In genomic region chr3R:8333768-8334470, dm6 we compare ENCODE assay signal across 1 fruit fly cellular context.
TF ChIP-seq lines count a peak whose summit lies in the region.

Poxm (minus strand) TSS chr3R:8333792.

TF ChIP-seq in whole organism, embryonic, 481 proteins besides CTCF, POLR2A, EP300 and RAD21 (continued from another document and continues in another):
- peak; percentile 89 for TF ChIP-seq HHEX (GFP tag; optimal IDR thresholded peaks at IDR 0.05; lab: Kevin White, UChicago)
- TF ChIP-seq CG11247 (GFP tag; IDR thresholded peaks at IDR 0.05; lab: Robert Waterston, UW) = peak; percentile 63
- TF ChIP-seq gcm2 (GFP tag; optimal IDR thresholded peaks at IDR 0.05; lab: Kevin White, UChicago) = peak; percentile 61
- peak; percentile 86 for TF ChIP-seq CG14441 (GFP tag; IDR thresholded peaks at IDR 0.05; lab: Robert Waterston, UW)
- peak; percentile 71 for TF ChIP-seq Rx (GFP tag; IDR thresholded peaks at IDR 0.05; lab: Robert Waterston, UW)
- peak; percentile 85 for TF ChIP-seq sob (GFP tag; IDR thresholded peaks at IDR 0.05; lab: Robert Waterston, UW)
- TF ChIP-seq CG12071 (GFP tag; optimal IDR thresholded peaks at IDR 0.05; lab: Kevin White, UChicago) = peak; percentile 23
- TF ChIP-seq mirr (GFP tag; optimal IDR thresholded peaks at IDR 0.05; lab: Kevin White, UChicago) = no peak
- TF ChIP-seq CG3163 (GFP tag; optimal IDR thresholded peaks at IDR 0.05; lab: Kevin White, UChicago) = no peak
- peak; percentile 59 for TF ChIP-seq TFAM (GFP tag; optimal IDR thresholded peaks at IDR 0.05; lab: Kevin White, UChicago)
- peak; percentile 85 for TF ChIP-seq CG3407 (GFP tag; optimal IDR thresholded peaks at IDR 0.05; lab: Kevin White, UChicago)
- TF ChIP-seq pzg (GFP tag; optimal IDR thresholded peaks at IDR 0.05; lab: Kevin White, UChicago) = no peak
- TF ChIP-seq CG32772 (GFP tag; IDR thresholded peaks at IDR 0.05; lab: Robert Waterston, UW) = peak; percentile 88
- TF ChIP-seq nerfin-1 (tag; optimal IDR thresholded peaks at IDR 0.05; lab: Kevin White, UChicago) = peak; percentile 90
- TF ChIP-seq gcm (GFP tag; optimal IDR thresholded peaks at IDR 0.05; lab: Kevin White, UChicago) = peak; percentile 86
- TF ChIP-seq Xrp1 (GFP tag; IDR thresholded peaks at IDR 0.05; lab: Robert Waterston, UW) = peak; percentile 91
- TF ChIP-seq Vsx1 (GFP tag; optimal IDR thresholded peaks at IDR 0.05; lab: Kevin White, UChicago) = peak; percentile 69
- TF ChIP-seq CG7372 (GFP tag; IDR thresholded peaks at IDR 0.05; lab: Robert Waterston, UW) = peak; percentile 89
- TF ChIP-seq exex (tag; optimal IDR thresholded peaks at IDR 0.05; lab: Kevin White, UChicago) = peak; percentile 24
- no peak; the same call in none of the 2 replicates for TF ChIP-seq amos (GFP tag; IDR thresholded peaks at IDR 0.05; lab: Robert Waterston, UW; ENCODE audit: partially characterized antibody)
- TF ChIP-seq Atf-2 (GFP tag; optimal IDR thresholded peaks at IDR 0.05; lab: Kevin White, UChicago) = peak; percentile 68
- peak; percentile 86 for TF ChIP-seq ro (GFP tag; IDR thresholded peaks at IDR 0.05; lab: Robert Waterston, UW)
- TF ChIP-seq pros (GFP tag; optimal IDR thresholded peaks at IDR 0.05; lab: Kevin White, UChicago) = no peak
- TF ChIP-seq CG33213 (GFP tag; optimal IDR thresholded peaks at IDR 0.05; lab: Kevin White, UChicago) = peak; percentile 21
- no peak for TF ChIP-seq pb (GFP tag; optimal IDR thresholded peaks at IDR 0.05; lab: Kevin White, UChicago)
- peak; percentile 81 for TF ChIP-seq CG5180 (GFP tag; optimal IDR thresholded peaks at IDR 0.05; lab: Kevin White, UChicago)
- TF ChIP-seq CG10979 (tag; optimal IDR thresholded peaks at IDR 0.05; lab: Kevin White, UChicago) = peak; percentile 96
- TF ChIP-seq bigmax (GFP tag; optimal IDR thresholded peaks at IDR 0.05; lab: Kevin White, UChicago) = no peak
- TF ChIP-seq HLH54F (GFP tag; optimal IDR thresholded peaks at IDR 0.05; lab: Kevin White, UChicago) = peak; percentile 41
- peak; percentile 57 for TF ChIP-seq dm (GFP tag; optimal IDR thresholded peaks at IDR 0.05; lab: Kevin White, UChicago)
- peak; percentile 8 for TF ChIP-seq shn (GFP tag; optimal IDR thresholded peaks at IDR 0.05; lab: Kevin White, UChicago)
- peak; percentile 82 for TF ChIP-seq HLH3B (GFP tag; IDR thresholded peaks at IDR 0.05; lab: Robert Waterston, UW)
- peak; percentile 97 for TF ChIP-seq gem (tag; optimal IDR thresholded peaks at IDR 0.05; lab: Kevin White, UChicago)
- peak; percentile 61 for TF ChIP-seq CG4854 (GFP tag; optimal IDR thresholded peaks at IDR 0.05; lab: Kevin White, UChicago)
- peak; percentile 88 for TF ChIP-seq Six4 (GFP tag; optimal IDR thresholded peaks at IDR 0.05; lab: Kevin White, UChicago)
- TF ChIP-seq CG13624 (GFP tag; optimal IDR thresholded peaks at IDR 0.05; lab: Kevin White, UChicago) = peak; percentile 68
- TF ChIP-seq croc (GFP tag; conservative IDR thresholded peaks at IDR 0.05; lab: Robert Waterston, UW) = peak; percentile 94
- peak; percentile 94 for TF ChIP-seq Nf-YC (tag; optimal IDR thresholded peaks at IDR 0.05; lab: Kevin White, UChicago)
- TF ChIP-seq Hey (tag; optimal IDR thresholded peaks at IDR 0.05; lab: Kevin White, UChicago) = no peak
- TF ChIP-seq Abd-B (GFP tag; optimal IDR thresholded peaks at IDR 0.05; lab: Kevin White, UChicago) = peak; percentile 94
- TF ChIP-seq CG7987 (GFP tag; optimal IDR thresholded peaks at IDR 0.05; lab: Kevin White, UChicago) = peak; percentile 55
- TF ChIP-seq CG6272 (GFP tag; IDR thresholded peaks at IDR 0.05; lab: Robert Waterston, UW) = peak; percentile 83
- TF ChIP-seq CG6683 (GFP tag; optimal IDR thresholded peaks at IDR 0.05; lab: Kevin White, UChicago) = no peak
- peak; percentile 78 for TF ChIP-seq CG30020 (tag; optimal IDR thresholded peaks at IDR 0.05; lab: Kevin White, UChicago)
- 0 out of 3 replicates have a peak, but pooled peaks have one; percentile 27 for TF ChIP-seq CG34224 (GFP tag; IDR thresholded peaks at IDR 0.05; lab: Robert Waterston, UW; ENCODE audit: partially characterized antibody)
- TF ChIP-seq Asciz (GFP tag; optimal IDR thresholded peaks at IDR 0.05; lab: Kevin White, UChicago) = peak; percentile 83
- no peak for TF ChIP-seq bowl (GFP tag; IDR thresholded peaks at IDR 0.05; lab: Robert Waterston, UW)
- no peak for TF ChIP-seq MBD-R2 (GFP tag; IDR thresholded peaks at IDR 0.05; lab: Robert Waterston, UW)
- TF ChIP-seq fd3F (GFP tag; optimal IDR thresholded peaks at IDR 0.05; lab: Kevin White, UChicago) = peak; percentile 75
- TF ChIP-seq org-1 (GFP tag; optimal IDR thresholded peaks at IDR 0.05; lab: Kevin White, UChicago) = peak; percentile 87
- TF ChIP-seq C15 (GFP tag; IDR thresholded peaks at IDR 0.05; lab: Robert Waterston, UW) = no peak
- peak; percentile 94 for TF ChIP-seq Ptx1 (GFP tag; IDR thresholded peaks at IDR 0.05; lab: Robert Waterston, UW)
- TF ChIP-seq E2f1 (GFP tag; IDR thresholded peaks at IDR 0.05; lab: Robert Waterston, UW) = peak; percentile 91
- TF ChIP-seq seq (GFP tag; IDR thresholded peaks at IDR 0.05; lab: Robert Waterston, UW) = peak; percentile 78
- TF ChIP-seq h (optimal IDR thresholded peaks at IDR 0.05; lab: Kevin White, UChicago) = no peak
- no peak for TF ChIP-seq usp (GFP tag; optimal IDR thresholded peaks at IDR 0.05; lab: Kevin White, UChicago)
- TF ChIP-seq CG30431 (GFP tag; optimal IDR thresholded peaks at IDR 0.05; lab: Kevin White, UChicago) = peak; percentile 90
- TF ChIP-seq Oli (tag; optimal IDR thresholded peaks at IDR 0.05; lab: Kevin White, UChicago) = peak; percentile 95
- TF ChIP-seq CG7839 (tag; optimal IDR thresholded peaks at IDR 0.05; lab: Kevin White, UChicago) = peak; percentile 97
- peak; percentile 80 for TF ChIP-seq trh (GFP tag; optimal IDR thresholded peaks at IDR 0.05; lab: Kevin White, UChicago)
- TF ChIP-seq pfk (GFP tag; optimal IDR thresholded peaks at IDR 0.05; lab: Kevin White, UChicago) = no peak
- TF ChIP-seq chn (GFP tag; optimal IDR thresholded peaks at IDR 0.05; lab: Kevin White, UChicago) = peak; percentile 77
- TF ChIP-seq CG10147 (GFP tag; optimal IDR thresholded peaks at IDR 0.05; lab: Kevin White, UChicago) = peak; percentile 85
- peak; percentile 51 for TF ChIP-seq Antp (GFP tag; optimal IDR thresholded peaks at IDR 0.05; lab: Kevin White, UChicago)
- TF ChIP-seq pan (optimal IDR thresholded peaks at IDR 0.05; lab: Kevin White, UChicago) = no peak
- peak in 1 of 2 experiments; percentile 82 for TF ChIP-seq pan (GFP tag; optimal IDR thresholded peaks at IDR 0.05 in 1 of 2, IDR thresholded peaks at IDR 0.05 in 1 of 2)
- no peak for TF ChIP-seq otp (GFP tag; IDR thresholded peaks at IDR 0.05; lab: Robert Waterston, UW)
- peak; percentile 53 for TF ChIP-seq Dip2 (GFP tag; IDR thresholded peaks at IDR 0.05; lab: Robert Waterston, UW)
- TF ChIP-seq kay (GFP tag; optimal IDR thresholded peaks at IDR 0.05; lab: Kevin White, UChicago) = peak; percentile 74
- TF ChIP-seq fd102C (GFP tag; optimal IDR thresholded peaks at IDR 0.05; lab: Kevin White, UChicago) = peak; percentile 1
- peak; percentile 82 for TF ChIP-seq sd (tag; optimal IDR thresholded peaks at IDR 0.05; lab: Kevin White, UChicago)
- no peak; the same call in 1 of the 2 replicates for TF ChIP-seq CkIIα-i1 (GFP tag; IDR thresholded peaks at IDR 0.05; lab: Robert Waterston, UW)
- TF ChIP-seq BEAF-32 (GFP tag; optimal IDR thresholded peaks at IDR 0.05; lab: Kevin White, UChicago) = peak; percentile 5
- TF ChIP-seq CG9876 (GFP tag; optimal IDR thresholded peaks at IDR 0.05; lab: Kevin White, UChicago) = no peak
- peak; percentile 89 for TF ChIP-seq ssp (GFP tag; IDR thresholded peaks at IDR 0.05; lab: Robert Waterston, UW)
- TF ChIP-seq abd-A (tag; optimal IDR thresholded peaks at IDR 0.05; lab: Kevin White, UChicago) = no peak
- peak; percentile 77 for TF ChIP-seq salm (tag; optimal IDR thresholded peaks at IDR 0.05; lab: Kevin White, UChicago)
- peak; percentile 94 for TF ChIP-seq CG4820 (GFP tag; optimal IDR thresholded peaks at IDR 0.05; lab: Kevin White, UChicago)
- peak; percentile 77 for TF ChIP-seq kah (GFP tag; optimal IDR thresholded peaks at IDR 0.05; lab: Kevin White, UChicago)
- TF ChIP-seq knrl (GFP tag; IDR thresholded peaks at IDR 0.05; lab: Robert Waterston, UW; ENCODE audit: partially characterized antibody) = peak; percentile 69; the same call in 2 of the 3 replicates
- TF ChIP-seq unpg (GFP tag; optimal IDR thresholded peaks at IDR 0.05; lab: Kevin White, UChicago) = peak; percentile 85
- TF ChIP-seq eyg (GFP tag; optimal IDR thresholded peaks at IDR 0.05; lab: Kevin White, UChicago) = peak; percentile 14
- TF ChIP-seq CG12299 (tag; optimal IDR thresholded peaks at IDR 0.05; lab: Kevin White, UChicago) = peak; percentile 74
- peak; percentile 21 for TF ChIP-seq maf-S (GFP tag; optimal IDR thresholded peaks at IDR 0.05; lab: Kevin White, UChicago)
- TF ChIP-seq Poxn (GFP tag; IDR thresholded peaks at IDR 0.05; lab: Robert Waterston, UW) = no peak
- TF ChIP-seq Sox100B (GFP tag; optimal IDR thresholded peaks at IDR 0.05; lab: Kevin White, UChicago) = peak; percentile 96
- peak; percentile 67; the same call in 2 of the 3 replicates for TF ChIP-seq zfh1 (GFP tag; IDR thresholded peaks at IDR 0.05; lab: Robert Waterston, UW)
- peak; percentile 77 for TF ChIP-seq bab2 (GFP tag; optimal IDR thresholded peaks at IDR 0.05; lab: Kevin White, UChicago)
- peak in 1 of 3 experiments; percentile 88 for TF ChIP-seq Stat92E (GFP tag; optimal IDR thresholded peaks at IDR 0.05; lab: Kevin White, UChicago)
- no peak for TF ChIP-seq CG14965 (GFP tag; optimal IDR thresholded peaks at IDR 0.05; lab: Kevin White, UChicago; ENCODE audit: borderline replicate concordance)
- no peak for TF ChIP-seq D (optimal IDR thresholded peaks at IDR 0.05; lab: Kevin White, UChicago)
- peak; percentile 96 for TF ChIP-seq D (GFP tag; optimal IDR thresholded peaks at IDR 0.05; lab: Kevin White, UChicago)
- peak; percentile 58; the same call in 1 of the 2 replicates for TF ChIP-seq sim (GFP tag; IDR thresholded peaks at IDR 0.05; lab: Robert Waterston, UW)
- peak; percentile 78 for TF ChIP-seq CG12155 (GFP tag; optimal IDR thresholded peaks at IDR 0.05; lab: Kevin White, UChicago)
- TF ChIP-seq twi (tag; optimal IDR thresholded peaks at IDR 0.05; lab: Kevin White, UChicago) = peak; percentile 90
- peak; percentile 83 for TF ChIP-seq CG31388 (GFP tag; optimal IDR thresholded peaks at IDR 0.05; lab: Kevin White, UChicago)
- TF ChIP-seq CG9437 (GFP tag; optimal IDR thresholded peaks at IDR 0.05; lab: Kevin White, UChicago) = peak; percentile 86
- TF ChIP-seq CG6254 (GFP tag; optimal IDR thresholded peaks at IDR 0.05; lab: Kevin White, UChicago) = peak; percentile 86
- TF ChIP-seq sisA (GFP tag; IDR thresholded peaks at IDR 0.05; lab: Robert Waterston, UW) = peak; percentile 93
- TF ChIP-seq Optix (GFP tag; IDR thresholded peaks at IDR 0.05; lab: Robert Waterston, UW) = peak; percentile 76; the same call in 2 of the 3 replicates
- peak; percentile 53; the same call in 1 of the 2 replicates for TF ChIP-seq E2f2 (GFP tag; IDR thresholded peaks at IDR 0.05; lab: Robert Waterston, UW)
- TF ChIP-seq NC2α (GFP tag; optimal IDR thresholded peaks at IDR 0.05; lab: Kevin White, UChicago) = no peak
- TF ChIP-seq luna (GFP tag; optimal IDR thresholded peaks at IDR 0.05; lab: Kevin White, UChicago) = no peak
- TF ChIP-seq Fer1 (GFP tag; optimal IDR thresholded peaks at IDR 0.05; lab: Kevin White, UChicago) = no peak
- no peak for TF ChIP-seq CG3281 (GFP tag; optimal IDR thresholded peaks at IDR 0.05; lab: Kevin White, UChicago)
- TF ChIP-seq odd (GFP tag; optimal IDR thresholded peaks at IDR 0.05; lab: Kevin White, UChicago) = peak; percentile 81
- peak; percentile 66 for TF ChIP-seq CG32532 (GFP tag; IDR thresholded peaks at IDR 0.05; lab: Robert Waterston, UW)
- peak; percentile 29 for TF ChIP-seq NC2β (GFP tag; optimal IDR thresholded peaks at IDR 0.05; lab: Kevin White, UChicago)
- peak; percentile 84 for TF ChIP-seq CG15011 (GFP tag; optimal IDR thresholded peaks at IDR 0.05; lab: Kevin White, UChicago)
- TF ChIP-seq GATAe (GFP tag; conservative IDR thresholded peaks at IDR 0.05; lab: Robert Waterston, UW) = no peak
- 0 out of 2 replicates have a peak, but pooled peaks have one; percentile 28 for TF ChIP-seq dati (GFP tag; IDR thresholded peaks at IDR 0.05; lab: Robert Waterston, UW)
- TF ChIP-seq CG6689 (GFP tag; IDR thresholded peaks at IDR 0.05; lab: Robert Waterston, UW) = peak; percentile 94
- peak; percentile 64; the same call in 1 of the 2 replicates for TF ChIP-seq cas (GFP tag; IDR thresholded peaks at IDR 0.05; lab: Robert Waterston, UW)
- peak; percentile 96 for TF ChIP-seq CG17829 (tag; optimal IDR thresholded peaks at IDR 0.05; lab: Kevin White, UChicago)
- TF ChIP-seq CG12769 (tag; optimal IDR thresholded peaks at IDR 0.05; lab: Kevin White, UChicago) = peak; percentile 4
- 0 out of 2 replicates have a peak, but pooled peaks have one; percentile 64 for TF ChIP-seq Lim3 (GFP tag; IDR thresholded peaks at IDR 0.05; lab: Robert Waterston, UW)
- TF ChIP-seq Elba2 (GFP tag; optimal IDR thresholded peaks at IDR 0.05; lab: Kevin White, UChicago) = no peak
- peak; percentile 96 for TF ChIP-seq CG9727 (GFP tag; optimal IDR thresholded peaks at IDR 0.05; lab: Kevin White, UChicago)
- TF ChIP-seq CG15479 (GFP tag; optimal IDR thresholded peaks at IDR 0.05; lab: Kevin White, UChicago) = no peak
- peak; percentile 79 for TF ChIP-seq ase (GFP tag; IDR thresholded peaks at IDR 0.05; lab: Robert Waterston, UW)
- TF ChIP-seq cad (GFP tag; optimal IDR thresholded peaks at IDR 0.05; lab: Kevin White, UChicago) = no peak
- TF ChIP-seq MESR4 (GFP tag; optimal IDR thresholded peaks at IDR 0.05; lab: Kevin White, UChicago) = no peak
- TF ChIP-seq ap (GFP tag; IDR thresholded peaks at IDR 0.05; lab: Robert Waterston, UW) = peak; percentile 79
- TF ChIP-seq CG1024 (GFP tag; IDR thresholded peaks at IDR 0.05; lab: Robert Waterston, UW) = peak; percentile 58; the same call in 1 of the 2 replicates
- peak; percentile 21 for TF ChIP-seq CG15514 (GFP tag; optimal IDR thresholded peaks at IDR 0.05; lab: Kevin White, UChicago)
- peak; percentile 84 for TF ChIP-seq CG10462 (GFP tag; optimal IDR thresholded peaks at IDR 0.05; lab: Kevin White, UChicago)
- TF ChIP-seq da (GFP tag; optimal IDR thresholded peaks at IDR 0.05; lab: Kevin White, UChicago) = no peak
- TF ChIP-seq Nf-YA (GFP tag; IDR thresholded peaks at IDR 0.05; lab: Robert Waterston, UW) = peak; percentile 21; the same call in 1 of the 2 replicates
- peak; percentile 96 for TF ChIP-seq CG4404 (GFP tag; IDR thresholded peaks at IDR 0.05; lab: Robert Waterston, UW)
- TF ChIP-seq schlank (tag; optimal IDR thresholded peaks at IDR 0.05; lab: Kevin White, UChicago) = no peak
- TF ChIP-seq fu2 (GFP tag; optimal IDR thresholded peaks at IDR 0.05; lab: Kevin White, UChicago) = no peak
